Worm (Caenorhabditis elegans) whole organism, midembryonic: ENCODE measurements around the gene srh-145.

Experiments used
- T22C8.4 ChIP-seq: fragments of 200-800 bp; sonication (Bioruptor generic); IDR thresholded peaks from 2 replicates; pipeline ENCODE4 v1.3.6; 2022; ENCODE audit warnings: missing genetic modification characterization, missing compliant biosample characterization
- flt-1 ChIP-seq: fragments of 200-800 bp; sonication (Bioruptor generic); IDR thresholded peaks from 2 replicates; pipeline ENCODE4 v1.3.6; 2022; ENCODE audit warnings: missing genetic modification characterization, missing compliant biosample characterization
- klf-2 ChIP-seq: fragments of 200-800 bp; sonication (Bioruptor generic); conservative IDR thresholded peaks from 2 replicates; pipeline ENCODE4 v1.3.6; 2022; ENCODE audit warnings: missing genetic modification reagents, missing genetic modification characterization, missing compliant biosample characterization
- med-1 ChIP-seq: sonication (generic microtip); optimal IDR thresholded peaks from 2 replicates; lab custom pipeline; 2017; ENCODE audit warnings: missing genetic modification characterization, mild to moderate bottlenecking, missing compliant biosample characterization, antibody characterized with exemption, missing genetic modification reagents; ENCODE audit not compliant: insufficient read depth
- ref-1 ChIP-seq: fragments of 200-800 bp; sonication (Bioruptor generic); conservative IDR thresholded peaks from 2 replicates; pipeline ENCODE4 v1.3.6; 2022; ENCODE audit warnings: missing genetic modification reagents, missing genetic modification characterization, missing compliant biosample characterization
- tab-1 ChIP-seq: fragments of 200-800 bp; sonication (Bioruptor generic); IDR thresholded peaks from 2 replicates; pipeline ENCODE4 v1.3.6; 2022; ENCODE audit warnings: missing genetic modification characterization, missing compliant biosample characterization
- ztf-23 ChIP-seq: fragments of 200-800 bp; sonication (Bioruptor generic); IDR thresholded peaks from 2 replicates; pipeline ENCODE4 v1.3.6; 2022; ENCODE audit warnings: missing genetic modification reagents, missing genetic modification characterization, missing compliant biosample characterization
- ztf-29 ChIP-seq: fragments of 200-800 bp; sonication (Bioruptor generic); IDR thresholded peaks from 2 replicates; pipeline ENCODE4 v1.3.6; 2022; ENCODE audit warnings: missing genetic modification reagents, missing genetic modification characterization, missing compliant biosample characterization

DNA sequence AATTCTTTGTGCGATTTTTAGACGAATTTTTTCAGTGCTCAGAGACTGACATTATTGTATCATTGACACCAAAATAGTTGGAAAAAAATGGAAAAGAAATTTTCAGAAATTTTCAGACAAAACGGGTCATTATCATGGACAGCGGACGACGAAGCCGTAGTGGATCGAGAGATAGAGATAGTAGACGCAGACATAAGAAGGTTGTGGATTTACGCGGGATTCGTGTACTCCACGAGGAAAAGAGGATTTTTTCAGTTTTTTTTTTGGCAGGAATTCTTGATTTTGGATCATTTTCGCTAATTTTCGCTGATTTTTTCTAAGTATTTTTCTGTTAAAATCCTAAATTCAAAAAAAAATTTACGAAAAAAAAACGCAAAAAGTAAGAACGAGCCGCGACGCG is 42.9 kb upstream of the srh-145 start, which contains the start of gene W08G11.3:
- TF ChIP-seq tab-1 (GFP tag; lab: Robert Waterston, UW): no peak
- no peak for TF ChIP-seq ztf-23 (GFP tag; lab: Robert Waterston, UW)
- TF ChIP-seq ztf-29 (GFP tag; lab: Robert Waterston, UW): no peak
- TF ChIP-seq med-1 (GFP tag; lab: Kevin White, UChicago): no peak
- TF ChIP-seq klf-2 (GFP tag; lab: Robert Waterston, UW): no peak
- TF ChIP-seq flt-1 (GFP tag; lab: Robert Waterston, UW): no peak
- TF ChIP-seq ref-1 (GFP tag; lab: Robert Waterston, UW): no peak
- TF ChIP-seq T22C8.4 (GFP tag; lab: Robert Waterston, UW): no peak
